Worm (Caenorhabditis elegans) whole organism, midembryonic: ENCODE data around the gene rbm-25.

Experiments
- cog-1 ChIP-seq: sonication (generic microtip); optimal IDR thresholded peaks from 2 replicates; lab custom pipeline; 2016; ENCODE audit warnings: missing genetic modification characterization, missing compliant biosample characterization
- flt-1 ChIP-seq: fragments of 200-800 bp; sonication (Bioruptor generic); IDR thresholded peaks from 2 replicates; pipeline ENCODE4 v1.3.6; 2022; ENCODE audit warnings: missing genetic modification characterization, missing compliant biosample characterization
- klf-2 ChIP-seq: fragments of 200-800 bp; sonication (Bioruptor generic); conservative IDR thresholded peaks from 2 replicates; pipeline ENCODE4 v1.3.6; 2022; ENCODE audit warnings: missing genetic modification reagents, missing genetic modification characterization, missing compliant biosample characterization
- ref-1 ChIP-seq: fragments of 200-800 bp; sonication (Bioruptor generic); conservative IDR thresholded peaks from 2 replicates; pipeline ENCODE4 v1.3.6; 2022; ENCODE audit warnings: missing genetic modification reagents, missing genetic modification characterization, missing compliant biosample characterization
- tab-1 ChIP-seq: fragments of 200-800 bp; sonication (Bioruptor generic); IDR thresholded peaks from 2 replicates; pipeline ENCODE4 v1.3.6; 2022; ENCODE audit warnings: missing genetic modification characterization, missing compliant biosample characterization
- ztf-29 ChIP-seq: fragments of 200-800 bp; sonication (Bioruptor generic); IDR thresholded peaks from 2 replicates; pipeline ENCODE4 v1.3.6; 2022; ENCODE audit warnings: missing genetic modification reagents, missing genetic modification characterization, missing compliant biosample characterization

DNA sequence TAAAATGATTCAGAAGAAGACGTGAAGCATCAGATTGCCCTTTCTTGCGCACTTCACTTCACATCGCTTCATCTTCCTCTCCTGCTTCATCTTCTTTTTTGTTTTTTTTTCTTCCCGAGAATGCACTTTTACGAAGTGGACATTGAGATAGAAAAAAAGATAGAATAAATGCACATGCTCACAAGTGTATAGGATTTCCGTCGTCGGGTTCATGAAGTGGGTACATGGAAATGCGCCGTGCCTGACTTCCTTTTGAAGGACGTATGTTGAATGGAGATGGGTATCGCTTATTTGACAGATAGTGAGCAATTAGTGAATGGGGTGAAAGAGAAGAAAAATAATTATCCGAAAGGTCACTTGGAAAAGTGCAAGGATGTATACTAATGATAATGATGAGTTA, 32.1 kb downstream of the rbm-25 start:
- TF ChIP-seq ref-1 (GFP tag; lab: Robert Waterston, UW) (no peak), flt-1 (GFP tag; lab: Robert Waterston, UW) (no peak), klf-2 (GFP tag; lab: Robert Waterston, UW) (no peak), ztf-29 (GFP tag; lab: Robert Waterston, UW) (no peak), cog-1 (tag; lab: Kevin White, UChicago) (no peak), tab-1 (GFP tag; lab: Robert Waterston, UW) (no peak)
